Worm (Caenorhabditis elegans): ENCODE data around the gene grd-12.

grd-12 gene

ce11 chrV:14942898-14943297 lies 35.4 kb upstream of the grd-12 start:
- TF ChIP-seq lin-13 (GFP tag; optimal IDR thresholded peaks at IDR 0.05) (no peak), zfp-3 (GFP tag; conservative IDR thresholded peaks at IDR 0.05) (no peak), ceh-62 (tag; optimal IDR thresholded peaks at IDR 0.05) (no peak), Y75B8A.6 (GFP tag; IDR thresholded peaks at IDR 0.05) (no peak), nhr-77 (tag; optimal IDR thresholded peaks at IDR 0.05) (no peak), nhr-76 (tag; optimal IDR thresholded peaks at IDR 0.05) (no peak)

ce11 chrV:14943774-14944173 lies 34.5 kb upstream of the grd-12 start:
- TF ChIP-seq ceh-28 (tag; optimal IDR thresholded peaks at IDR 0.05) = peak; percentile 86
- no peak for TF ChIP-seq ZK546.5 (tag; optimal IDR thresholded peaks at IDR 0.05)

ce11 chrV:14945124-14945523 lies 33.2 kb upstream of the grd-12 start:
- TF ChIP-seq ceh-28 (tag; optimal IDR thresholded peaks at IDR 0.05) = peak; percentile 53
- TF ChIP-seq dve-1 (tag; optimal IDR thresholded peaks at IDR 0.05; ENCODE audit: insufficient read depth) = no peak

- TF ChIP-seq ceh-28 (tag; optimal IDR thresholded peaks at IDR 0.05) = peak; percentile 51
- no peak for TF ChIP-seq zag-1 (tag; optimal IDR thresholded peaks at IDR 0.05)
Observed at ce11 chrV:14945697-14946096, 32.6 kb upstream of the grd-12 start, which contains the start of gene C30G7.3. Gene C30G7.3, minus strand, starts transcription at chrV:14945704.

DNA sequence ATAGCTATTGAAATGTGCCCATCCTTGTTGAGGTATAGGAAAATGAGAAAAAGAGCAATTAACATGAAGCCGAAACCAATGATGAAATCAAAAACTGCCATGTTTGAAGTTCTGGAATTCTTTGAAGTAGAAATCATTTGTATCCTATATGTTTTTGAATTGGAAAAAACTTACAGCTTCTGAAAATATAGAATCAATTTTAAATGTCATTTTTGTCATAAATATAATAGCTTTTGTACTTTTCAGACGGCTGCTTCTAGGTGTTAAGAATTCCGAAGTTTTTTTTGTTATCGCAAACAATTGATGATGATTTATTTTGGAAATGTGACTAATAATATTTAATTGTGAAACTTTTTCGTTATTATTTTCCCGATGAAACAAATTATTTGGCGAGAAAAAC lies 31.3 kb upstream of the grd-12 start, which contains the start of gene C30G7.4:
Gene C30G7.4 (minus strand): TSS at position 101 of the 400 bp plus-strand sequence.
- TF ChIP-seq dve-1 (tag; optimal IDR thresholded peaks at IDR 0.05; ENCODE audit: insufficient read depth) (no peak), nhr-76 (tag; optimal IDR thresholded peaks at IDR 0.05) (no peak), nhr-25 (tag; optimal IDR thresholded peaks at IDR 0.05; ENCODE audit: borderline replicate concordance, insufficient read depth) (no peak), rbr-2 (tag; optimal IDR thresholded peaks at IDR 0.05) (no peak)

ce11 chrV:14948566-14948965 lies 29.7 kb upstream of the grd-12 start:
- TF ChIP-seq mdl-1 (tag; optimal IDR thresholded peaks at IDR 0.05) (peak in 1 of 2 experiments; percentile 76), F37D6.2 (tag; optimal IDR thresholded peaks at IDR 0.05) (no peak), rbr-2 (tag; optimal IDR thresholded peaks at IDR 0.05) (peak; percentile 31), mdt-29 (GFP tag; IDR thresholded peaks at IDR 0.05) (no peak), tag-97 (GFP tag; IDR thresholded peaks at IDR 0.05) (no peak), daf-16 (GFP tag; optimal IDR thresholded peaks at IDR 0.05) (peak in 1 of 2 experiments; percentile 70), daf-16 (tag; optimal IDR thresholded peaks at IDR 0.05) (no peak), ceh-82 (tag; optimal IDR thresholded peaks at IDR 0.05) (no peak), nhr-237 (tag; optimal IDR thresholded peaks at IDR 0.05) (no peak), spr-1 (tag; optimal IDR thresholded peaks at IDR 0.05) (no peak), nhr-6 (tag; optimal IDR thresholded peaks at IDR 0.05) (peak; percentile 18), hlh-30 (tag; optimal IDR thresholded peaks at IDR 0.05; ENCODE audit: insufficient read depth) (peak; percentile 61), fkh-10 (GFP tag; optimal IDR thresholded peaks at IDR 0.05) (peak; percentile 3)

- TF ChIP-seq nhr-41 (GFP tag; IDR thresholded peaks at IDR 0.05) (no peak), ces-1 (GFP tag; optimal IDR thresholded peaks at IDR 0.05) (no peak), lsy-2 (tag; optimal IDR thresholded peaks at IDR 0.05) (no peak), lin-1 (GFP tag; IDR thresholded peaks at IDR 0.05) (no peak), ceh-44 (GFP tag; IDR thresholded peaks at IDR 0.05) (no peak), spr-3 (GFP tag; optimal IDR thresholded peaks at IDR 0.05) (no peak), madf-5 (GFP tag; IDR thresholded peaks at IDR 0.05) (no peak), ZK546.5 (tag; optimal IDR thresholded peaks at IDR 0.05) (no peak), F37D6.2 (tag; optimal IDR thresholded peaks at IDR 0.05) (no peak), nhr-42 (GFP tag; IDR thresholded peaks at IDR 0.05) (no peak), vab-7 (GFP tag; IDR thresholded peaks at IDR 0.05) (no peak), nhr-28 (tag; optimal IDR thresholded peaks at IDR 0.05) (no peak), saeg-2 (GFP tag; IDR thresholded peaks at IDR 0.05) (no peak), attf-4 (tag; optimal IDR thresholded peaks at IDR 0.05) (no peak), lir-3 (tag; optimal IDR thresholded peaks at IDR 0.05) (no peak)
Observed at ce11 chrV:14949477-14949876, 28.8 kb upstream of the grd-12 start, which contains the start of gene hil-1. Gene hil-1, plus strand, starts transcription at chrV:14949777.
